Worm (Caenorhabditis elegans) whole organism, late embryonic: ENCODE data around the gene rabr-1.
A peak's percentile ranks its signal among the peaks of the same experiment; 100 is the strongest.

Source experiments
- C08G9.2 ChIP-seq: sonication (generic microtip); optimal IDR thresholded peaks from 2 replicates; lab custom pipeline; 2016; ENCODE audit warnings: mild to moderate bottlenecking, missing genetic modification characterization, moderate library complexity, missing compliant biosample characterization
- F13H6.1 ChIP-seq: sonication (generic microtip); optimal IDR thresholded peaks from 2 replicates; lab custom pipeline; 2016; ENCODE audit warnings: missing genetic modification characterization, missing compliant biosample characterization
- K09A11.1 ChIP-seq: sonication (generic microtip); optimal IDR thresholded peaks from 2 replicates; lab custom pipeline; 2017; ENCODE audit warnings: antibody characterized with exemption, mild to moderate bottlenecking, missing genetic modification characterization, missing compliant biosample characterization; ENCODE audit not compliant: insufficient read depth
- Y22D7AL.16 ChIP-seq: sonication (generic microtip); optimal IDR thresholded peaks from 2 replicates; lab custom pipeline; 2016; ENCODE audit warnings: missing genetic modification characterization, missing compliant biosample characterization
- ama-1 ChIP-seq: fragments of 150-350 bp; optimal IDR thresholded peaks from 2 replicates; lab custom pipeline; 2014
- ceh-14 ChIP-seq: sonication (generic microtip); optimal IDR thresholded peaks from 2 replicates; lab custom pipeline; 2016; ENCODE audit warnings: missing genotype, missing genetic modification characterization, missing compliant biosample characterization
- ceh-18 ChIP-seq: sonication (generic microtip); optimal IDR thresholded peaks from 2 replicates; lab custom pipeline; 2016; ENCODE audit warnings: missing genetic modification characterization, missing compliant biosample characterization
- ceh-19 ChIP-seq: fragments of 200-800 bp; sonication (Bioruptor generic); optimal IDR thresholded peaks from 2 replicates; lab custom pipeline; 2018; ENCODE audit warnings: mild to moderate bottlenecking, missing genetic modification characterization, missing compliant biosample characterization
- ceh-31 ChIP-seq: sonication (generic microtip); optimal IDR thresholded peaks from 2 replicates; lab custom pipeline; 2016; ENCODE audit warnings: missing genetic modification characterization, missing compliant biosample characterization
- ceh-34 ChIP-seq: sonication (generic microtip); optimal IDR thresholded peaks from 2 replicates; lab custom pipeline; 2016; ENCODE audit warnings: mild to moderate bottlenecking, missing genetic modification characterization, missing compliant biosample characterization
- ceh-45 ChIP-seq: fragments of 200-800 bp; sonication (Bioruptor generic); IDR thresholded peaks from 2 replicates; pipeline ENCODE4 v1.3.6; 2022; ENCODE audit warnings: missing genetic modification reagents, missing genetic modification characterization, missing compliant biosample characterization
- ceh-6 ChIP-seq: fragments of 200-800 bp; sonication (Bioruptor generic); optimal IDR thresholded peaks from 2 replicates; lab custom pipeline; 2018; ENCODE audit warnings: mild to moderate bottlenecking, missing genetic modification characterization, missing compliant biosample characterization
- ceh-9 ChIP-seq: sonication (generic microtip); optimal IDR thresholded peaks from 2 replicates; lab custom pipeline; 2016; ENCODE audit warnings: mild to moderate bottlenecking, missing genetic modification characterization, inconsistent platforms, missing compliant biosample characterization
- che-1 ChIP-seq: sonication (generic microtip); optimal IDR thresholded peaks from 2 replicates; lab custom pipeline; 2016; ENCODE audit warnings: mild to moderate bottlenecking, missing genetic modification characterization, missing compliant biosample characterization
- dmd-4 ChIP-seq: sonication (generic microtip); optimal IDR thresholded peaks from 2 replicates; lab custom pipeline; 2016; ENCODE audit warnings: borderline replicate concordance, missing genetic modification characterization, missing compliant biosample characterization
- dve-1 ChIP-seq: sonication (generic microtip); optimal IDR thresholded peaks from 2 replicates; lab custom pipeline; 2017; ENCODE audit warnings: antibody characterized with exemption, mild to moderate bottlenecking, missing genetic modification characterization, missing compliant biosample characterization
- elt-4 ChIP-seq: sonication (generic microtip); optimal IDR thresholded peaks from 2 replicates; lab custom pipeline; 2016; ENCODE audit warnings: missing genetic modification characterization, missing compliant biosample characterization
- ets-4 ChIP-seq: sonication (generic microtip); optimal IDR thresholded peaks from 2 replicates; lab custom pipeline; 2016; ENCODE audit warnings: missing genetic modification characterization, missing compliant biosample characterization
- eyg-1 ChIP-seq: sonication (generic microtip); optimal IDR thresholded peaks from 2 replicates; lab custom pipeline; 2016; ENCODE audit warnings: missing genotype, missing genetic modification characterization, missing compliant biosample characterization
- fax-1 ChIP-seq: sonication (generic microtip); optimal IDR thresholded peaks from 2 replicates; lab custom pipeline; 2016; ENCODE audit warnings: missing genotype, missing genetic modification characterization, missing compliant biosample characterization
- fkh-6 ChIP-seq: sonication (generic microtip); optimal IDR thresholded peaks from 2 replicates; lab custom pipeline; 2016; ENCODE audit warnings: missing genetic modification characterization, missing compliant biosample characterization
- gmeb-2 ChIP-seq: sonication (generic microtip); optimal IDR thresholded peaks from 2 replicates; lab custom pipeline; 2016; ENCODE audit warnings: missing genetic modification characterization, inconsistent platforms, missing compliant biosample characterization
- hlh-13 ChIP-seq: fragments of 200-800 bp; sonication (Bioruptor generic); optimal IDR thresholded peaks from 2 replicates; lab custom pipeline; 2018; ENCODE audit warnings: mild to moderate bottlenecking, missing genetic modification characterization, missing compliant biosample characterization
- hlh-30 ChIP-seq: sonication (generic microtip); optimal IDR thresholded peaks from 2 replicates; lab custom pipeline; 2017; ENCODE audit warnings: antibody characterized with exemption, missing genetic modification characterization, missing compliant biosample characterization; ENCODE audit not compliant: insufficient read depth
- hlh-6 ChIP-seq: sonication (generic microtip); optimal IDR thresholded peaks from 2 replicates; lab custom pipeline; 2016; ENCODE audit warnings: missing genotype, missing genetic modification characterization, missing compliant biosample characterization
- hlh-8 ChIP-seq: sonication (generic microtip); optimal IDR thresholded peaks from 2 replicates; lab custom pipeline; 2016; ENCODE audit warnings: missing genotype, missing genetic modification characterization, missing compliant biosample characterization
- lim-6 ChIP-seq: sonication (generic microtip); optimal IDR thresholded peaks from 2 replicates; lab custom pipeline; 2016; ENCODE audit warnings: missing genetic modification characterization, missing compliant biosample characterization
- lin-11 ChIP-seq: fragments of 200-800 bp; sonication (Bioruptor generic); optimal IDR thresholded peaks from 2 replicates; lab custom pipeline; 2018; ENCODE audit warnings: mild to moderate bottlenecking, missing genetic modification characterization, missing compliant biosample characterization
- madf-2 ChIP-seq: sonication (generic microtip); optimal IDR thresholded peaks from 2 replicates; lab custom pipeline; 2017; ENCODE audit warnings: missing genetic modification characterization, missing compliant biosample characterization
- mec-3 ChIP-seq: sonication (generic microtip); optimal IDR thresholded peaks from 2 replicates; lab custom pipeline; 2016; ENCODE audit warnings: borderline replicate concordance, missing genetic modification characterization, missing compliant biosample characterization
- nfya-1 ChIP-seq: sonication (generic microtip); optimal IDR thresholded peaks from 2 replicates; lab custom pipeline; 2017; ENCODE audit warnings: missing genetic modification characterization, mild to moderate bottlenecking, missing compliant biosample characterization, antibody characterized with exemption, moderate library complexity
- nhr-11 ChIP-seq: fragments of 150-350 bp; optimal IDR thresholded peaks from 2 replicates; lab custom pipeline; 2014; ENCODE audit warnings: missing biosample characterization, missing genetic modification characterization
- npax-4 ChIP-seq: sonication (generic microtip); optimal IDR thresholded peaks from 2 replicates; lab custom pipeline; 2016; ENCODE audit warnings: missing genetic modification characterization, missing compliant biosample characterization
- pag-3 ChIP-seq: sonication (generic microtip); optimal IDR thresholded peaks from 2 replicates; lab custom pipeline; 2016; ENCODE audit warnings: missing compliant biosample characterization, missing genetic modification characterization, borderline replicate concordance
- pax-1 ChIP-seq: fragments of 150-350 bp; optimal IDR thresholded peaks from 2 replicates; lab custom pipeline; 2014; ENCODE audit warnings: missing biosample characterization, missing genetic modification characterization
- pha-2 ChIP-seq: sonication (generic microtip); optimal IDR thresholded peaks from 2 replicates; lab custom pipeline; 2017; ENCODE audit warnings: mild to moderate bottlenecking, missing genetic modification characterization, missing compliant biosample characterization
- pqm-1 ChIP-seq: sonication (generic microtip); optimal IDR thresholded peaks from 2 replicates; lab custom pipeline; 2016; ENCODE audit warnings: missing genetic modification characterization, missing compliant biosample characterization
- pros-1 ChIP-seq: fragments of 150-350 bp; optimal IDR thresholded peaks from 2 replicates; lab custom pipeline; 2014; ENCODE audit warnings: missing biosample characterization, missing genetic modification reagents, missing genetic modification characterization
- ref-2 ChIP-seq: sonication (generic microtip); optimal IDR thresholded peaks from 2 replicates; lab custom pipeline; 2016; ENCODE audit warnings: missing genetic modification characterization, missing compliant biosample characterization
- sox-2 ChIP-seq: fragments of 200-800 bp; sonication (Bioruptor generic); IDR thresholded peaks from 2 replicates; pipeline ENCODE4 v1.3.6; 2022; ENCODE audit warnings: missing genetic modification reagents, missing genetic modification characterization, missing compliant biosample characterization
- sox-4 ChIP-seq: sonication (generic microtip); optimal IDR thresholded peaks from 2 replicates; lab custom pipeline; 2017; ENCODE audit warnings: mild to moderate bottlenecking, missing genetic modification characterization, inconsistent platforms, missing compliant biosample characterization
- syd-9 ChIP-seq: sonication (generic microtip); optimal IDR thresholded peaks from 2 replicates; lab custom pipeline; 2016; ENCODE audit warnings: mild to moderate bottlenecking, missing genetic modification characterization, moderate library complexity, missing compliant biosample characterization
- tbx-2 ChIP-seq: sonication (generic microtip); optimal IDR thresholded peaks from 2 replicates; lab custom pipeline; 2016; ENCODE audit warnings: missing genetic modification characterization, missing compliant biosample characterization
- ttx-3 ChIP-seq: sonication (generic microtip); optimal IDR thresholded peaks from 2 replicates; lab custom pipeline; 2016; ENCODE audit warnings: missing genetic modification reagents, missing genetic modification characterization, missing compliant biosample characterization
- unc-3 ChIP-seq, 2 experiments: fragments of 200-800 bp in 1 of 2; sonication (Bioruptor generic) in 1 of 2; sonication (generic microtip) in 1 of 2; conservative IDR thresholded peaks in 1 of 2; optimal IDR thresholded peaks in 1 of 2; 2 replicates each; pipeline versions ENCODE4 v1.3.6 to Lab custom; 2016 to 2022; ENCODE audit warnings: missing compliant biosample characterization in 2 of 2, missing genetic modification characterization in 2 of 2, missing genetic modification reagents in 1 of 2
- unc-42 ChIP-seq: sonication (generic microtip); optimal IDR thresholded peaks from 2 replicates; lab custom pipeline; 2016; ENCODE audit warnings: missing genotype, missing genetic modification characterization, missing compliant biosample characterization
- unc-55 ChIP-seq: sonication (generic microtip); optimal IDR thresholded peaks from 2 replicates; lab custom pipeline; 2017; ENCODE audit warnings: missing biosample characterization, missing genetic modification reagents, missing genetic modification characterization
- unc-86 ChIP-seq: sonication (generic microtip); optimal IDR thresholded peaks from 2 replicates; lab custom pipeline; 2016; ENCODE audit warnings: missing genetic modification characterization, missing compliant biosample characterization

rabr-1 gene

ce11 chrX:2527877-2528276 is 31.9 kb downstream of the rabr-1 start:
- TF ChIP-seq unc-55 (GFP tag; lab: Kevin White, UChicago) (no peak), syd-9 (tag; lab: Kevin White, UChicago) (peak; percentile 11), eyg-1 (no peak), tbx-2 (tag; lab: Kevin White, UChicago) (no peak), fax-1 (tag; lab: Kevin White, UChicago) (no peak), lim-6 (tag; lab: Kevin White, UChicago) (no peak), npax-4 (tag; lab: Kevin White, UChicago) (no peak), ttx-3 (tag; lab: Kevin White, UChicago) (no peak), ama-1 (lab: Kevin White, UChicago) (no peak), sox-4 (no peak), Y22D7AL.16 (tag; lab: Kevin White, UChicago) (no peak), pax-1 (tag; lab: Kevin White, UChicago) (no peak), K09A11.1 (tag; lab: Kevin White, UChicago) (no peak), hlh-13 (GFP tag; lab: Kevin White, UChicago) (no peak), hlh-6 (tag; lab: Kevin White, UChicago) (no peak), nhr-11 (tag; lab: Kevin White, UChicago) (no peak), ceh-31 (tag; lab: Kevin White, UChicago) (peak; percentile 7), pha-2 (tag; lab: Kevin White, UChicago) (no peak), che-1 (tag; lab: Kevin White, UChicago) (no peak), madf-2 (tag; lab: Kevin White, UChicago) (no peak), pros-1 (tag; lab: Kevin White, UChicago) (no peak), gmeb-2 (tag; lab: Kevin White, UChicago) (no peak), ceh-34 (tag; lab: Kevin White, UChicago) (no peak), ceh-18 (peak; percentile 18), F13H6.1 (tag; lab: Kevin White, UChicago) (no peak), sox-2 (GFP tag; lab: Robert Waterston, UW) (no peak), dve-1 (no peak), pqm-1 (tag; lab: Kevin White, UChicago) (no peak), ceh-14 (peak; percentile 12), mec-3 (no peak), ceh-9 (no peak), ceh-45 (GFP tag; lab: Robert Waterston, UW) (peak; percentile 29; the same call in 1 of the 2 replicates), ceh-19 (GFP tag; lab: Kevin White, UChicago) (no peak), hlh-8 (no peak), unc-3 (GFP tag; conservative IDR thresholded peaks at IDR 0.05; lab: Robert Waterston, UW) (no peak), unc-3 (tag; optimal IDR thresholded peaks at IDR 0.05; lab: Kevin White, UChicago) (no peak), pag-3 (tag; lab: Kevin White, UChicago) (no peak), nfya-1 (tag; lab: Kevin White, UChicago) (no peak), hlh-30 (tag; lab: Kevin White, UChicago) (no peak), lin-11 (no peak), unc-86 (tag; lab: Kevin White, UChicago) (no peak), ref-2 (tag; lab: Kevin White, UChicago) (no peak), dmd-4 (tag; lab: Kevin White, UChicago) (no peak), ceh-6 (GFP tag; lab: Kevin White, UChicago) (peak; percentile 10)

- TF ChIP-seq nfya-1 (tag; lab: Kevin White, UChicago) (no peak), hlh-8 (no peak), ceh-9 (no peak), pha-2 (tag; lab: Kevin White, UChicago) (no peak), fkh-6 (no peak), unc-3 (GFP tag; conservative IDR thresholded peaks at IDR 0.05; lab: Robert Waterston, UW) (no peak), unc-3 (tag; optimal IDR thresholded peaks at IDR 0.05; lab: Kevin White, UChicago) (no peak), che-1 (tag; lab: Kevin White, UChicago) (no peak), pag-3 (tag; lab: Kevin White, UChicago) (no peak), ets-4 (no peak), C08G9.2 (tag; lab: Kevin White, UChicago) (no peak), syd-9 (tag; lab: Kevin White, UChicago) (no peak), madf-2 (tag; lab: Kevin White, UChicago) (no peak), fax-1 (tag; lab: Kevin White, UChicago) (no peak), unc-42 (no peak), unc-86 (tag; lab: Kevin White, UChicago) (no peak), elt-4 (tag; lab: Kevin White, UChicago) (no peak)
Measured at ce11 chrX:2531276-2531675, 35.3 kb downstream of the rabr-1 start.
